Comparison of ENCODE assay signal across 5 worm cellular contexts in the genomic region with DNA sequence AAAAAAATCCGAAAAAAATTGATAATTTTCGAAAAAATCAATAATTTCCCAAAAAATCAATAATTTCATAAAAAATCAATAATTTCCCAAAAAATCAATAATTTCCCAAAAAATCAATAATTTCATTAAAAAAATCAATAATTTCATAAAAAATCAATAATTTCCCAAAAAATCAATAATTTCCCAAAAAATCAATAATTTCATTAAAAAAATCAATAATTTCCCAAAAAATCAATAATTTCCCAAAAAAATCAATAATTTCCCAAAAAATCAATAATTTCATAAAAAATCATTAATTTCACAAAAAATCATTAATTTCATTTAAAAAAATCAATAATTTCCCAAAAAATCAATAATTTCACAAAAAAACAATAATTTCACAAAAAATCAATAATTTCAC.
TF ChIP-seq lines count a peak whose summit lies in the region.

No protein-coding gene starts in this region.

TF ChIP-seq in whole organism, L3 larva, 47 proteins besides CTCF, POLR2A, EP300 and RAD21:
- TF ChIP-seq ceh-28 (tag; optimal IDR thresholded peaks at IDR 0.05; lab: Kevin White, UChicago): peak; percentile 98

TF ChIP-seq in whole organism, L4 larva, 104 proteins besides CTCF, POLR2A, EP300 and RAD21:
- TF ChIP-seq ceh-28 (tag; optimal IDR thresholded peaks at IDR 0.05; lab: Kevin White, UChicago) (peak; percentile 91), F44E2.7 (GFP tag; IDR thresholded peaks at IDR 0.05; lab: Robert Waterston, UW) (0 out of 2 replicates have a peak, but pooled peaks have one; percentile 29)

TF ChIP-seq in whole organism, late embryonic, 69 proteins besides CTCF, POLR2A, EP300 and RAD21:
- peak; percentile 60 for TF ChIP-seq ceh-48 (tag; optimal IDR thresholded peaks at IDR 0.05; lab: Kevin White, UChicago)

TF ChIP-seq in whole organism, midembryonic, 9 proteins besides CTCF, POLR2A, EP300 and RAD21:
- peak; percentile 99 for TF ChIP-seq T22C8.4 (GFP tag; IDR thresholded peaks at IDR 0.05; lab: Robert Waterston, UW)

TF ChIP-seq in whole organism, mixed stage, embryonic, 35 proteins besides CTCF, POLR2A, EP300 and RAD21:
- peak; percentile 58 for TF ChIP-seq ces-1 (GFP tag; optimal IDR thresholded peaks at IDR 0.05; lab: Kevin White, UChicago)
TF ChIP-seq in whole organism, mixed stage, embryonic: peak in this region for 1; not testable (repeated sequence) for 34.
